Worm (Caenorhabditis elegans): Measurements from ENCODE around the gene C49C3.4.

Gene C49C3.4

DNA sequence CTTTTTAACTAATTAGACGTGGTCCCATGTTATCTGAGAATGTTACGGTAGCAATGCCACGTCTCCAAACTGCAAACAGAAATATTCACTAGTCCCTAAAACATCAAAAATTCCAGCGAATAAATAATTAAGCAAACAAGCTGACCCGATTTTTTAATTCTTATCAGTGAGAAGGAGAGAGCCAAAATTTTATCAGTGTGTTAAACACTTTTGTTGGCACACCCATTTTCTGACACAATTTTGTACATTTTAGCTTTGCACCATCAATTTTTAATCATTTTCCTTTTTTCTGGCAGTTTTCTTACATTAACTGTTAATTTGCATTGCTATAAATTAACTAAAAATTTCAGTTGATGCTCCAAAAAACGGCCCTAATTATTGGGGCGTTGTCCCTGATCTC, at the start of gene C49C3.4:
Gene C49C3.4, plus strand, starts transcription at position 351 of the 400 bp plus-strand sequence.
- no peak for TF ChIP-seq ceh-24 (tag; optimal IDR thresholded peaks at IDR 0.05)
- no peak for TF ChIP-seq nhr-232 (tag; optimal IDR thresholded peaks at IDR 0.05)

- TF ChIP-seq pha-2 (tag; optimal IDR thresholded peaks at IDR 0.05) (no peak), che-1 (tag; optimal IDR thresholded peaks at IDR 0.05) (no peak), unc-86 (tag; optimal IDR thresholded peaks at IDR 0.05) (no peak), ceh-45 (GFP tag; IDR thresholded peaks at IDR 0.05) (no peak), lim-6 (tag; optimal IDR thresholded peaks at IDR 0.05) (no peak), nhr-11 (tag; optimal IDR thresholded peaks at IDR 0.05) (no peak), ceh-6 (GFP tag; optimal IDR thresholded peaks at IDR 0.05) (no peak), pag-3 (tag; optimal IDR thresholded peaks at IDR 0.05; ENCODE audit: borderline replicate concordance) (no peak), ttx-3 (tag; optimal IDR thresholded peaks at IDR 0.05) (no peak)
Observed at ce11 chrIV:17273602-17274110, 46.9 kb upstream of the C49C3.4 start, which contains the start of gene gln-5. Gene gln-5, minus strand, starts transcription at chrIV:17273652.

DNA sequence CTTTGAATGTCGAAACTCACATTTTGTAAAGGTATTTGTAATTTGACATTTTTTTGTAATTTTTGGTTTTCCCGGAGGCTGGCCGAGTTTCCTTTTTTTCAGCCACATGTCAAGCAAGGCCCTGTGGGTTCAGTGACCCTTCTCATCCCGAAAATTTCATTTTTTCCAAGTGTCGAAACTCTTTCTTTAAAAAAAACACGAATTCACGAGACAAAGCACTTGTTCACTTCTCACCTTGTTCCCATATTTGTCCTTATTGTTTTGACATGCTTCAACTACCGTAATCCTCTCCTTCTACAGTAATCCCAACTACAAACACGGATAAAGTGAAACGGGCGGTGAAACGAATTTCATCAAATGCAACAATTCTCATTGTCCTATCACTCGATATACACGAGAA, 45.3 kb upstream of the C49C3.4 start, which contains the start of gene lhfp-4:
Gene lhfp-4, plus strand, starts transcription at position 301 of the 400 bp plus-strand sequence.
- TF ChIP-seq T23F11.4 (GFP tag; optimal IDR thresholded peaks at IDR 0.05), result no peak
- peak; percentile 90 for TF ChIP-seq pax-1 (tag; optimal IDR thresholded peaks at IDR 0.05)

ce11 chrIV:17276705-17277458, 43.7 kb upstream of the C49C3.4 start, which contains the start of gene clec-196:
Gene clec-196, plus strand, starts transcription at chrIV:17276956.
- TF ChIP-seq unc-55 (GFP tag; optimal IDR thresholded peaks at IDR 0.05) (peak; percentile 74), elt-4 (tag; optimal IDR thresholded peaks at IDR 0.05) (no peak)

DNA sequence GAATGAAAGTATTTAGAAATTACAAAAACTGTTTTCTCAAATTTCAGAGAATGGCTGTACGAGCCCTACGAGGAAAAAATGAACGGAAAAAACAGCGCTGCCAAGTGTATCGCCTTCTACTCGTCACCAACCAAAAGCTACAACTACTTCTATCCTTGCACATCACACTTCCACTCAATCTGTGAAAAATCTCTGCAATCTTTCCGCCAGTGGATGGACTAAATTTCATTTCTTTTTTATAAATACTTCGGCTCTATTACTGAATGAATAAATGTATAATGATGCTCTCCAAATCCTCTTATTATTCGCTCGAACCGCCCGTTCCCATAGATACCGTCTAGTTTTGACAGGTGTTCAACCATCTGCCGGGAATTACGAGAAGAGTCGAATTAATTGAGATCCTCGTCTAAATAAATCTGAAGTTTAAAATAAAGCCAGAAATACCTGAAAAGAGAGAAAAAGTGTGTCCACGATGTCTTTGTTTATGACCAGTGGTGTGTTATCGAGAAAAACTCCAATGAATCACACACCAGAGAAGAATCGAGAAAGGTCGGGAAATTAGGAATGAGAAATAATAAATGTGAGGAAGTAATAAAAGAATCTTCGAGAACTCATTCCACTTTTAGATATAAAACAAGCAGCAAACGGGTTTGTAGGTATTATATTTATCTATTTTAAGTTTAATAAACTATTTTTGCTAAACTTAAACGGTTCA, 43.0 kb upstream of the C49C3.4 start:
- TF ChIP-seq lim-6 (tag; optimal IDR thresholded peaks at IDR 0.05), result no peak
- TF ChIP-seq pha-4 (tag; optimal IDR thresholded peaks at IDR 0.05), result no peak
- no peak for TF ChIP-seq T23F11.4 (GFP tag; optimal IDR thresholded peaks at IDR 0.05)
- TF ChIP-seq fax-1 (tag; optimal IDR thresholded peaks at IDR 0.05), result no peak
- TF ChIP-seq tbx-7 (tag; optimal IDR thresholded peaks at IDR 0.05), result no peak
- no peak for TF ChIP-seq hlh-30 (tag; optimal IDR thresholded peaks at IDR 0.05; ENCODE audit: insufficient read depth)
- TF ChIP-seq fkh-6 (tag; optimal IDR thresholded peaks at IDR 0.05), result no peak
- no peak for TF ChIP-seq ceh-14 (tag; optimal IDR thresholded peaks at IDR 0.05)
- TF ChIP-seq K09A11.1 (tag; optimal IDR thresholded peaks at IDR 0.05; ENCODE audit: insufficient read depth), result no peak
- TF ChIP-seq unc-42 (tag; optimal IDR thresholded peaks at IDR 0.05), result no peak
- TF ChIP-seq ceh-22 (tag; optimal IDR thresholded peaks at IDR 0.05), result no peak
- no peak for TF ChIP-seq ceh-24 (tag; optimal IDR thresholded peaks at IDR 0.05)
- TF ChIP-seq sdc-2 (tag; optimal IDR thresholded peaks at IDR 0.05), result no peak
- TF ChIP-seq ama-1 (optimal IDR thresholded peaks at IDR 0.05), result no peak
- TF ChIP-seq ceh-48 (tag; optimal IDR thresholded peaks at IDR 0.05), result no peak

DNA sequence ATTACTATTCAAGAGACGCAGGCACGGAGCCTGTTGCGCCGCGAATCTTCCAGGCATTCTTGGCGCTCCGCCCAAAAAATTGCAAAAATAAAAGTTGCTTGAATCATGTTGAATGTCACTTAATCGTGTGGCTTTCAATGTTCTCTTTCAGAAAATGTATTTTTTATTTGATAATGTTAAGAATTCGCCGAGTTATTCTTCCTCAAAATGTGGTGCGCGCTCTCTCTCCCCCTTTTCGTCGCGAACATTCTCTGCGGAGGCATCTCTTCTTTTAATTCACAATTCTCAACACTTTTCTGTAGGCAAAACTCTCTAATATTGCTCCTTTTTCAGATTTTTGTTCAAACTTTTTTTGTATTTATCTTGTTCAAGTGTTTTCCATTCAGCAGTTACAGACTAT, 42.2 kb upstream of the C49C3.4 start:
- peak; percentile 81 for TF ChIP-seq pat-9 (tag; optimal IDR thresholded peaks at IDR 0.05)
- peak; percentile 95 for TF ChIP-seq ceh-31 (tag; optimal IDR thresholded peaks at IDR 0.05)
- TF ChIP-seq pros-1 (tag; optimal IDR thresholded peaks at IDR 0.05), result peak; percentile 87
- peak; percentile 98 for TF ChIP-seq unc-42 (tag; optimal IDR thresholded peaks at IDR 0.05)
- TF ChIP-seq syd-9 (tag; optimal IDR thresholded peaks at IDR 0.05), result peak; percentile 68
- TF ChIP-seq ceh-9 (tag; optimal IDR thresholded peaks at IDR 0.05), result no peak
- TF ChIP-seq C08G9.2 (tag; optimal IDR thresholded peaks at IDR 0.05), result peak; percentile 56
- TF ChIP-seq T23F11.4 (GFP tag; optimal IDR thresholded peaks at IDR 0.05), result peak; percentile 73
- TF ChIP-seq hlh-8 (tag; optimal IDR thresholded peaks at IDR 0.05), result peak; percentile 42
- no peak for TF ChIP-seq hlh-6 (tag; optimal IDR thresholded peaks at IDR 0.05)
- peak; percentile 60 for TF ChIP-seq gmeb-2 (tag; optimal IDR thresholded peaks at IDR 0.05)
- TF ChIP-seq ceh-14 (tag; optimal IDR thresholded peaks at IDR 0.05), result peak; percentile 94
- peak; percentile 47 for TF ChIP-seq ttx-3 (tag; optimal IDR thresholded peaks at IDR 0.05)
- peak; percentile 82 for TF ChIP-seq elt-2 (tag; optimal IDR thresholded peaks at IDR 0.05)
- peak; percentile 89 for TF ChIP-seq ztf-16 (tag; optimal IDR thresholded peaks at IDR 0.05)
- TF ChIP-seq lin-11 (tag; optimal IDR thresholded peaks at IDR 0.05), result peak; percentile 3
- peak; percentile 76 for TF ChIP-seq ceh-19 (GFP tag; optimal IDR thresholded peaks at IDR 0.05)

Data from whole organism, late embryonic.